Fruit fly (Drosophila melanogaster) whole organism: ENCODE results near the gene Mks1.

Source experiments
- Dll ChIP-seq: fragments of >200 bp; optimal IDR thresholded peaks from 2 replicates; lab custom pipeline; 2017
- pan ChIP-seq: fragments of >200 bp; optimal IDR thresholded peaks from 2 replicates; lab custom pipeline; 2017
- psq ChIP-seq: fragments of >200 bp; optimal IDR thresholded peaks from 2 replicates; lab custom pipeline; 2017
- usp ChIP-seq: fragments of >200 bp; optimal IDR thresholded peaks from 2 replicates; lab custom pipeline; 2017; ENCODE audit warnings: missing biosample characterization, missing genetic modification characterization, mixed read lengths

DNA sequence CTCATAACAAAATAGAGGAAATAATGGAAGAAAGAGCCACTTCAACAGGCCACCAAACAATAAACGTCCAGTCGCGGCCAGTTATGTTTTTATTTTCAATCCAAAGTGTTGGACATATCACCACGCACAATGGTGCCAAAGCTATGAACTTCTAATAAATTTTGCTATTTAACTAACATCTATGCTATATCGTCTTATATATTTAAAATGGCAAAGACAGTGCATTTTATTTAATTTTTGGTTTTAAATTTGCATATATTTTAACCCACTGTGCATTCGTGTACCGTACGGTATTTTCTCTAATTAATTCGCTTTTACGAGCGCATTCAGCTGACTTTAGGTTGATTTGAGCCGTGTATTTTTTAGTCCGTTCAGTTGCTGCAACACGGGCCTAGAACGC is 42.0 kb downstream of the Mks1 start, which contains the start of gene CG15927:
- TF ChIP-seq psq (no peak), usp (GFP tag; lab: Kevin White, UChicago) (no peak), Dll (lab: Kevin White, UChicago) (no peak), pan (lab: Kevin White, UChicago) (no peak)
